Fruit fly (Drosophila melanogaster) whole organism, embryonic: ENCODE data around the gene Rpn2.

ENCODE experiments used
- Ada2b ChIP-seq: fragments of 200-800 bp; sonication (Bioruptor generic); IDR thresholded peaks from 2 replicates; pipeline ENCODE4 v1.3.6; 2022; ENCODE audit warnings: missing biosample characterization, missing genetic modification characterization
- Adf1 ChIP-seq: fragments of 200-800 bp; sonication (Bioruptor generic); IDR thresholded peaks from 2 replicates; pipeline ENCODE4 v1.3.6; 2022; ENCODE audit warnings: missing biosample characterization, missing genetic modification characterization
- BEAF-32 ChIP-seq: fragments of 200-800 bp; sonication (Bioruptor generic); optimal IDR thresholded peaks from 3 replicates; lab custom pipeline; 2017; ENCODE audit warnings: missing biosample characterization, missing genetic modification characterization, mild to moderate bottlenecking, moderate library complexity, missing genetic modification reagents
- C15 ChIP-seq: fragments of 200-800 bp; sonication (Bioruptor generic); IDR thresholded peaks from 3 replicates; pipeline ENCODE4 v1.3.6; 2022; ENCODE audit warnings: missing biosample characterization, missing genetic modification characterization
- CG10147 ChIP-seq: fragments of 200-800 bp; sonication (Bioruptor generic); optimal IDR thresholded peaks from 2 replicates; lab custom pipeline; 2019; ENCODE audit warnings: missing biosample characterization, mild to moderate bottlenecking, missing genetic modification characterization, moderate library complexity
- CG10209 ChIP-seq: fragments of 200-800 bp; sonication (Bioruptor generic); optimal IDR thresholded peaks from 3 replicates; lab custom pipeline; 2017; ENCODE audit warnings: missing biosample characterization, mild to moderate bottlenecking, missing genetic modification characterization, missing genetic modification reagents
- CG10366 ChIP-seq: fragments of 200-800 bp; sonication (Bioruptor generic); IDR thresholded peaks from 2 replicates; pipeline ENCODE4 v1.3.6; 2022; ENCODE audit warnings: missing biosample characterization, missing genetic modification characterization
- CG10462 ChIP-seq: fragments of 200-800 bp; sonication (Bioruptor generic); optimal IDR thresholded peaks from 2 replicates; lab custom pipeline; 2016; ENCODE audit warnings: missing biosample characterization, missing genetic modification characterization
- CG10543 ChIP-seq: fragments of 200-800 bp; sonication (Bioruptor generic); optimal IDR thresholded peaks from 3 replicates; lab custom pipeline; 2017; ENCODE audit warnings: missing biosample characterization, mild to moderate bottlenecking, missing genetic modification characterization, moderate library complexity
- CG11456 ChIP-seq: fragments of 200-800 bp; sonication (Bioruptor generic); IDR thresholded peaks from 3 replicates; pipeline ENCODE4 v1.3.6; 2022; ENCODE audit warnings: missing biosample characterization, missing genetic modification characterization
- CG12155 ChIP-seq: fragments of 200-800 bp; sonication (Bioruptor generic); optimal IDR thresholded peaks from 3 replicates; lab custom pipeline; 2016; ENCODE audit warnings: missing biosample characterization, missing genetic modification characterization
- CG12236 ChIP-seq: fragments of 200-800 bp; sonication (Bioruptor generic); optimal IDR thresholded peaks from 2 replicates; lab custom pipeline; 2016; ENCODE audit warnings: missing biosample characterization, missing genetic modification characterization
- CG14667 ChIP-seq: fragments of 200-800 bp; sonication (Bioruptor generic); IDR thresholded peaks from 2 replicates; pipeline ENCODE4 v1.3.6; 2022; ENCODE audit warnings: missing biosample characterization, missing genetic modification characterization
- CG17186 ChIP-seq: fragments of 200-800 bp; sonication (Bioruptor generic); optimal IDR thresholded peaks from 3 replicates; lab custom pipeline; 2017; ENCODE audit warnings: missing biosample characterization, missing genetic modification reagents, missing genetic modification characterization
- CG2116 ChIP-seq: fragments of 200-800 bp; sonication (Bioruptor generic); optimal IDR thresholded peaks from 3 replicates; lab custom pipeline; 2018; ENCODE audit warnings: missing biosample characterization, mild to moderate bottlenecking, missing genetic modification characterization
- CG31441 ChIP-seq: fragments of 200-800 bp; sonication (Bioruptor generic); IDR thresholded peaks from 2 replicates; pipeline ENCODE4 v1.3.6; 2022; ENCODE audit warnings: missing biosample characterization, missing genetic modification characterization
- CG4328 ChIP-seq: fragments of 200-800 bp; sonication (Bioruptor generic); optimal IDR thresholded peaks from 3 replicates; lab custom pipeline; 2017; ENCODE audit warnings: missing biosample characterization, missing genetic modification reagents, missing genetic modification characterization
- CG5180 ChIP-seq: fragments of 200-800 bp; sonication (Bioruptor generic); optimal IDR thresholded peaks from 3 replicates; lab custom pipeline; 2017; ENCODE audit warnings: missing biosample characterization, missing genetic modification characterization, mild to moderate bottlenecking, moderate library complexity, missing genetic modification reagents
- CG6813 ChIP-seq: fragments of 200-800 bp; sonication (Bioruptor generic); optimal IDR thresholded peaks from 2 replicates; lab custom pipeline; 2017; ENCODE audit warnings: missing biosample characterization, missing genetic modification characterization, mild to moderate bottlenecking, moderate library complexity, missing genetic modification reagents
- CG7786 ChIP-seq: fragments of 200-800 bp; sonication (Bioruptor generic); optimal IDR thresholded peaks from 2 replicates; lab custom pipeline; 2016; ENCODE audit warnings: missing biosample characterization, missing genetic modification characterization
- CG8765 ChIP-seq: fragments of 200-800 bp; sonication (Bioruptor generic); IDR thresholded peaks from 2 replicates; pipeline ENCODE4 v1.3.6; 2022; ENCODE audit warnings: missing biosample characterization, missing genetic modification characterization
- CG9215 ChIP-seq: fragments of 200-800 bp; sonication (Bioruptor generic); IDR thresholded peaks from 2 replicates; pipeline ENCODE4 v1.3.6; 2022; ENCODE audit warnings: missing biosample characterization, missing genetic modification characterization
- Dip2 ChIP-seq: fragments of 200-800 bp; sonication (Bioruptor generic); IDR thresholded peaks from 2 replicates; pipeline ENCODE4 v1.3.6; 2022; ENCODE audit warnings: missing biosample characterization, missing genetic modification characterization
- Fer1 ChIP-seq: fragments of 200-800 bp; sonication (Bioruptor generic); optimal IDR thresholded peaks from 2 replicates; lab custom pipeline; 2017; ENCODE audit warnings: missing biosample characterization, mild to moderate bottlenecking, missing genetic modification characterization
- Fer2 ChIP-seq: fragments of 200-800 bp; sonication (Bioruptor generic); optimal IDR thresholded peaks from 2 replicates; lab custom pipeline; 2018; ENCODE audit warnings: missing biosample characterization, mild to moderate bottlenecking, missing genetic modification characterization, moderate library complexity
- Gsc ChIP-seq: fragments of 200-800 bp; sonication (Bioruptor generic); IDR thresholded peaks from 2 replicates; pipeline ENCODE4 v1.3.6; 2022; ENCODE audit warnings: missing biosample characterization, missing genetic modification characterization
- HmgD ChIP-seq: fragments of 200-800 bp; sonication (Bioruptor generic); optimal IDR thresholded peaks from 3 replicates; lab custom pipeline; 2016; ENCODE audit warnings: missing biosample characterization, missing genetic modification characterization
- Hsf ChIP-seq: fragments of 200-800 bp; sonication (Bioruptor generic); optimal IDR thresholded peaks from 3 replicates; lab custom pipeline; 2016; ENCODE audit warnings: missing biosample characterization, missing genetic modification characterization
- Lhr ChIP-seq: fragments of 200-800 bp; sonication (Bioruptor generic); optimal IDR thresholded peaks from 3 replicates; lab custom pipeline; 2017; ENCODE audit warnings: mild to moderate bottlenecking, missing biosample characterization, missing genetic modification reagents, missing genetic modification characterization
- MTF-1 ChIP-seq: fragments of 200-800 bp; sonication (Bioruptor generic); optimal IDR thresholded peaks from 2 replicates; lab custom pipeline; 2018; ENCODE audit warnings: missing biosample characterization, mild to moderate bottlenecking, missing genetic modification characterization, borderline replicate concordance
- NC2α ChIP-seq: fragments of 200-800 bp; sonication (Bioruptor generic); optimal IDR thresholded peaks from 2 replicates; lab custom pipeline; 2016; ENCODE audit warnings: missing biosample characterization, missing genetic modification characterization
- PHDP ChIP-seq: fragments of 200-800 bp; sonication (Bioruptor generic); optimal IDR thresholded peaks from 3 replicates; lab custom pipeline; 2018; ENCODE audit warnings: missing biosample characterization, mild to moderate bottlenecking, missing genetic modification characterization, moderate library complexity
- Ptx1 ChIP-seq: fragments of 200-800 bp; sonication (Bioruptor generic); IDR thresholded peaks from 2 replicates; pipeline ENCODE4 v1.3.6; 2022; ENCODE audit warnings: missing biosample characterization, missing genetic modification characterization
- Six4 ChIP-seq: fragments of 200-800 bp; sonication (Bioruptor generic); optimal IDR thresholded peaks from 2 replicates; lab custom pipeline; 2016; ENCODE audit warnings: missing biosample characterization, missing genetic modification characterization
- Sry-β ChIP-seq: fragments of 200-800 bp; sonication (Bioruptor generic); optimal IDR thresholded peaks from 2 replicates; lab custom pipeline; 2018; ENCODE audit warnings: missing biosample characterization, mild to moderate bottlenecking, missing genetic modification characterization, moderate library complexity
- Trl ChIP-seq, 3 experiments: fragments of >200 bp in 2 of 3; fragments of 200-800 bp in 1 of 3; sonication (Bioruptor generic) in 1 of 3; optimal IDR thresholded peaks; 2 replicates in 1 of 3; 3 replicates in 2 of 3; lab custom pipeline; 2016 to 2017; ENCODE audit warnings: missing biosample characterization in 1 of 3, missing genetic modification characterization in 1 of 3
- ac ChIP-seq: fragments of 200-800 bp; sonication (Bioruptor generic); optimal IDR thresholded peaks from 3 replicates; lab custom pipeline; 2017; ENCODE audit warnings: missing biosample characterization, mild to moderate bottlenecking, missing genetic modification characterization
- gce ChIP-seq: fragments of 200-800 bp; sonication (Bioruptor generic); IDR thresholded peaks from 3 replicates; pipeline ENCODE4 v1.3.6; 2022; ENCODE audit warnings: missing biosample characterization, missing genetic modification characterization
- mam ChIP-seq: fragments of 200-800 bp; sonication (Bioruptor generic); optimal IDR thresholded peaks from 3 replicates; lab custom pipeline; 2016; ENCODE audit warnings: missing biosample characterization, missing genetic modification characterization
- nerfin-2 ChIP-seq: fragments of 200-800 bp; sonication (Bioruptor generic); IDR thresholded peaks from 2 replicates; pipeline ENCODE4 v1.3.6; 2022; ENCODE audit warnings: missing biosample characterization, missing genetic modification characterization; ENCODE audit not compliant: partially characterized antibody
- prd ChIP-seq, 3 experiments: fragments of >200 bp in 2 of 3; fragments of 200-800 bp in 1 of 3; sonication (Bioruptor generic) in 1 of 3; optimal IDR thresholded peaks in 2 of 3; IDR thresholded peaks in 1 of 3; 2 replicates in 2 of 3; 3 replicates in 1 of 3; pipeline versions ENCODE4 v1.3.6 to Lab custom; 2017 to 2022; ENCODE audit warnings: missing biosample characterization in 1 of 3, missing genetic modification characterization in 1 of 3
- salm ChIP-seq: fragments of 200-800 bp; sonication (Bioruptor generic); optimal IDR thresholded peaks from 2 replicates; lab custom pipeline; 2018; ENCODE audit warnings: missing biosample characterization, mild to moderate bottlenecking, missing genetic modification characterization
- sqz ChIP-seq: fragments of 200-800 bp; sonication (Bioruptor generic); optimal IDR thresholded peaks from 3 replicates; lab custom pipeline; 2018; ENCODE audit warnings: missing biosample characterization, mild to moderate bottlenecking, missing genetic modification characterization
- tin ChIP-seq: fragments of 200-800 bp; sonication (Bioruptor generic); optimal IDR thresholded peaks from 3 replicates; lab custom pipeline; 2016; ENCODE audit warnings: missing biosample characterization, missing genetic modification characterization
- ttk ChIP-seq: fragments of 200-800 bp; sonication (Bioruptor generic); IDR thresholded peaks from 2 replicates; pipeline ENCODE4 v2.1.2; 2022; ENCODE audit warnings: missing biosample characterization, missing genetic modification characterization
- wor ChIP-seq: fragments of 200-800 bp; sonication (Bioruptor generic); IDR thresholded peaks from 2 replicates; pipeline ENCODE4 v1.3.6; 2022; ENCODE audit warnings: missing biosample characterization, missing genetic modification characterization
- zen2 ChIP-seq: fragments of 200-800 bp; sonication (Bioruptor generic); IDR thresholded peaks from 3 replicates; pipeline ENCODE4 v1.3.6; 2022; ENCODE audit warnings: missing biosample characterization, missing genetic modification characterization; ENCODE audit not compliant: partially characterized antibody

Rpn2 gene

dm6 chr3R:29122817-29123611, 30.3 kb upstream of the Rpn2 start, which contains the start of the genes yem and Ctl2 (continued):
- peak; percentile 41 for TF ChIP-seq CG4328 (GFP tag; lab: Kevin White, UChicago)
- no peak for TF ChIP-seq nerfin-2 (GFP tag; lab: Robert Waterston, UW)
- no peak for TF ChIP-seq ac (GFP tag; lab: Kevin White, UChicago)
- peak; percentile 29; the same call in 1 of the 3 replicates for TF ChIP-seq gce (GFP tag; lab: Robert Waterston, UW)
- TF ChIP-seq CG12155 (GFP tag; lab: Kevin White, UChicago): peak; percentile 83
- TF ChIP-seq Fer2 (tag; lab: Kevin White, UChicago): no peak
- peak; percentile 46 for TF ChIP-seq CG10209 (GFP tag; lab: Kevin White, UChicago)
- TF ChIP-seq prd (optimal IDR thresholded peaks at IDR 0.05; lab: Kevin White, UChicago): no peak
- peak; percentile 57; the same call in 2 of the 3 replicates for TF ChIP-seq prd (GFP tag; IDR thresholded peaks at IDR 0.05; lab: Robert Waterston, UW)
- peak; percentile 71 for TF ChIP-seq CG10543 (GFP tag; lab: Kevin White, UChicago)
- peak; percentile 28 for TF ChIP-seq CG10462 (GFP tag; lab: Kevin White, UChicago)
- no peak for TF ChIP-seq sqz
- peak; percentile 91 for TF ChIP-seq CG2116 (GFP tag; lab: Kevin White, UChicago)
- TF ChIP-seq Lhr (GFP tag; lab: Kevin White, UChicago): peak; percentile 68
- TF ChIP-seq wor: peak; percentile 47; the same call in 1 of the 2 replicates
- TF ChIP-seq PHDP (tag; lab: Kevin White, UChicago): peak; percentile 56
- TF ChIP-seq CG17186 (GFP tag; lab: Kevin White, UChicago): peak; percentile 68
- TF ChIP-seq CG10147: peak; percentile 51
- TF ChIP-seq zen2 (GFP tag; lab: Robert Waterston, UW): no peak
- TF ChIP-seq NC2α (GFP tag; lab: Kevin White, UChicago): peak; percentile 53
- peak; percentile 37; the same call in 1 of the 2 replicates for TF ChIP-seq ttk (GFP tag; lab: Robert Waterston, UW)
- TF ChIP-seq Ada2b: no peak; the same call in 1 of the 2 replicates
- peak; percentile 48 for TF ChIP-seq CG10366
- TF ChIP-seq Dip2: no peak
- TF ChIP-seq CG11456 (GFP tag; lab: Robert Waterston, UW): peak; percentile 81
- TF ChIP-seq salm (tag; lab: Kevin White, UChicago): no peak
- TF ChIP-seq CG12236 (GFP tag; lab: Kevin White, UChicago): peak; percentile 46
- TF ChIP-seq Trl (optimal IDR thresholded peaks at IDR 0.05; lab: Kevin White, UChicago): no peak
- TF ChIP-seq Trl (GFP tag; optimal IDR thresholded peaks at IDR 0.05; lab: Kevin White, UChicago): peak; percentile 83
- TF ChIP-seq Hsf (GFP tag; lab: Kevin White, UChicago): peak; percentile 85
- peak; percentile 84 for TF ChIP-seq tin (GFP tag; lab: Kevin White, UChicago)
- TF ChIP-seq mam (GFP tag; lab: Kevin White, UChicago): peak; percentile 83
- peak; percentile 93 for TF ChIP-seq Sry-β
- TF ChIP-seq Fer1 (GFP tag; lab: Kevin White, UChicago): peak; percentile 47
- peak; percentile 86 for TF ChIP-seq CG7786 (GFP tag; lab: Kevin White, UChicago)
- peak; percentile 50 for TF ChIP-seq BEAF-32 (GFP tag; lab: Kevin White, UChicago)
- TF ChIP-seq CG14667 (GFP tag; lab: Robert Waterston, UW): peak; percentile 62
- TF ChIP-seq Adf1 (GFP tag; lab: Robert Waterston, UW): peak; percentile 7; the same call in 1 of the 2 replicates
- no peak for TF ChIP-seq CG6813 (GFP tag; lab: Kevin White, UChicago)
- TF ChIP-seq CG9215 (GFP tag; lab: Robert Waterston, UW): peak; percentile 76; the same call in 1 of the 2 replicates
- peak; percentile 73 for TF ChIP-seq Ptx1 (GFP tag; lab: Robert Waterston, UW)
- no peak for TF ChIP-seq Gsc (GFP tag; lab: Robert Waterston, UW)
- no peak for TF ChIP-seq C15
- TF ChIP-seq MTF-1: peak; percentile 25
- TF ChIP-seq Six4 (GFP tag; lab: Kevin White, UChicago): peak; percentile 42
- TF ChIP-seq CG8765: 0 out of 2 replicates have a peak, but pooled peaks have one; percentile 7
- peak; percentile 73; the same call in 1 of the 2 replicates for TF ChIP-seq CG31441
- no peak for TF ChIP-seq CG5180 (GFP tag; lab: Kevin White, UChicago)
- TF ChIP-seq HmgD (GFP tag; lab: Kevin White, UChicago): peak; percentile 64
